Worm (Caenorhabditis elegans): Measurements from ENCODE around the gene nspb-11.

DNA sequence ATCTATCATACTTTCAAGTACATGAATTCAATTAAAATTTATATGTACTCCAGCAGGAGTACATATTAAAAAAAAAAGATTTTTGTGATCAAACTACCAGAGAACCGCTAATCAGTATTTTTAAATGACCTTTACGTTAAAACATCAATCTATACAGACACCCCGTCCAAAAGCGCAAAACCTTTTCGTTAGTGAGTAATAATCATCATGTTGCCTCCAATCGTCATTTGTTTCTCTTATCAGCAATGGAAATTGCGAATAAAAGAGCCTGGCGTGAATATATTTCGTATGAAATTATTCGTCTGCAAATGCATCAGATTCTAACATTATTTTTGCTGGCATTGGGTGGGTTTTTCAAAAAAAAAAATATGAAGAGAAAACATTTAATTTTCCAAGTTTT lies 3.0 kb upstream of the nspb-11 start, which contains the start of gene clec-66:
- TF ChIP-seq nhr-12 (tag; optimal IDR thresholded peaks at IDR 0.05) (no peak), unc-62 (GFP tag; optimal IDR thresholded peaks at IDR 0.05) (no peak), nhr-28 (tag; optimal IDR thresholded peaks at IDR 0.05) (no peak), ceh-43 (GFP tag; optimal IDR thresholded peaks at IDR 0.05) (no peak), elt-1 (tag; optimal IDR thresholded peaks at IDR 0.05; ENCODE audit: borderline replicate concordance, insufficient read depth) (no peak), elt-3 (tag; optimal IDR thresholded peaks at IDR 0.05) (no peak), ztf-11 (tag; optimal IDR thresholded peaks at IDR 0.05) (no peak), zip-8 (tag; optimal IDR thresholded peaks at IDR 0.05) (no peak), mls-2 (tag; optimal IDR thresholded peaks at IDR 0.05) (no peak), blmp-1 (tag; optimal IDR thresholded peaks at IDR 0.05) (no peak), nhr-76 (tag; optimal IDR thresholded peaks at IDR 0.05) (no peak), lin-13 (tag; optimal IDR thresholded peaks at IDR 0.05) (no peak), bed-3 (GFP tag; optimal IDR thresholded peaks at IDR 0.05) (no peak)
